Worm (Caenorhabditis elegans): ENCODE results near the gene C10C5.7.

Gene C10C5.7

DNA sequence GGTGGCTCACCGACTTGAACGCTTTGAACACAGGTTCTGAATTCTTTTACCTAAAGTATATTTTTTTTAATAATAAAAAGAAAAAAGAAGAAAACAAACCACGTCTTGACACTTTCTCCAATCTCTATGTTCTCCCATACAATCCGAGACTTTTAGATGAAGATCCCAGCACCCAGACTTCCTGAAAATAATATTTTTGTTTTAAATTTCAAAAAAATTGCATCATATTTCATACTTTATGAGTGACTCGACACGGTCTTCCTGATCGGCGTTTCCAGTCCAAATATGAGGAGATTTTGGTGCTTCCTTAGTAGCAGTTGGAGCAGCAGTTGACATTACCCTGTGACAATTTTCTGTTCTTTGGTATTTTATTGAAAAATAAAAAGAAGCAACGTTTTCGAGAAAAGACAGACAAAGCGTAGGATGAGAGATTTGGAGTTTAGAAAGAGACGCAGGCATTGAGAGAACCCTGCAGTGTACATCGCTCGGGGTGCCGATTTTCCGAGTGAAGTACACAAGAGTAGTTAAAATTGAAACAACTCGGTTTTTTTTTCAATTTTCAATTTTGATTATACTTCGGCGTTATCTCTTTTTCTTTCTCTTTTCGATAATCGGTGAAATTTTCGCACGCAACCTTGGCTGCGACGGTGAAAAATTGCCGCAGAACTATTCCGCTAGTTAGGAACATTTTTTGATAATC lies 49.2 kb upstream of the C10C5.7 start, which contains the start of the genes coa-4 and T20D3.14 (continued):
- TF ChIP-seq nhr-80 (tag; optimal IDR thresholded peaks at IDR 0.05) (peak; percentile 71), cebp-1 (GFP tag; IDR thresholded peaks at IDR 0.05) (no peak), cebp-1 (tag; optimal IDR thresholded peaks at IDR 0.05) (no peak), T26A5.8 (tag; optimal IDR thresholded peaks at IDR 0.05) (no peak), unc-62 (GFP tag; optimal IDR thresholded peaks at IDR 0.05) (no peak), rec-8 (tag; optimal IDR thresholded peaks at IDR 0.05) (no peak), efl-1 (GFP tag; optimal IDR thresholded peaks at IDR 0.05) (no peak), sea-2 (GFP tag; IDR thresholded peaks at IDR 0.05) (no peak), C06A6.2 (GFP tag; conservative IDR thresholded peaks at IDR 0.05) (no peak), xnd-1 (tag; optimal IDR thresholded peaks at IDR 0.05) (no peak), lag-1 (GFP tag; IDR thresholded peaks at IDR 0.05) (no peak), mxl-1 (tag; optimal IDR thresholded peaks at IDR 0.05) (no peak), zim-3 (tag; optimal IDR thresholded peaks at IDR 0.05) (no peak), ekl-4 (GFP tag; IDR thresholded peaks at IDR 0.05) (no peak)

DNA sequence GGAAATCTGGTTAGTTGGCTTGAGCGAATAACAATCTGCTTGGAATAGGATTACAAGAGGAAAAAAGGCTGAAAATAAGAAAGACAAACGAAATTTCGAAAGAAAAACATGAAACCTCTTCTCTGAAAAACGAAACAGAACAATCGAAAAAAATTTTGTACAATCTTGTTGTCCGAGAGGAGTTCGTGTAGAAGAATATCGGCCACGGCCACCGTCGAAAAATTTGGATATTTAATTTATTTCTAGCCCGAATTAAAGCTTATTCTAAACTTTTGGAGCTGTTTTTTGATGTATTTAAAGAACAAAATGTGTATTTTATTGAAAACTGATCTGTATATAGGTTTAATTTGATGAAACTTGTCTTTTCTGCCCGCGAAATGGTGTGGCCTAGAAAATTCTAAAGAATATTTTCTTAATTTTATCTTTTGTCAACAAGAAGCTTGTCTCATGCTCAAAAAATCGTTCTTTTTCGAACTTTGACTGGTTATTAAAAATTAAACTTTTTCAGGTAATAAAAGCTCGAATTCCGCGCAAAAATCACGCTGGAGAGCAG lies 48.3 kb upstream of the C10C5.7 start, which contains the start of gene T20D3.5:
Gene T20D3.5, plus strand, starts transcription at position 503 of the 553 bp plus-strand sequence.
- TF ChIP-seq sea-2 (GFP tag; IDR thresholded peaks at IDR 0.05) = no peak
- peak; percentile 45 for TF ChIP-seq him-1 (tag; optimal IDR thresholded peaks at IDR 0.05)

DNA sequence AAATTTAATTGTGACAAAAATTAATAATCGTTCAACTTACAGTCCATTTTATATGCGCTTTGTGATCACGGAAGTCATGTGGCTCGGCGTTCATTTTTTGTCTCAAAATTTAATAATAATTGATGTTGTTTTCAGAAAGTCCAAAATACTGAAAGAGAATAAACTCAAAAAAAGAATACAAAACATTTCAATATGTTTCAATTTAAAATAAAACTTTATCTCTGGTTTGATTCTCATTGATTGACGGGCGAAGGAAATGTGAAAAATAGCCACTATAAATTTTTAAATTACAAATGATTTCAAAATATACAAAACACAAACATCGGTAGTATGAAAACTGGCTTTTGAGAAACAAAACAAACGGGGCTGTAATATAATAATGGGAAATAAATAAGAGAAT lies 45.7 kb upstream of the C10C5.7 start, which contains the start of gene T20D3.6:
Gene T20D3.6, minus strand, starts transcription at position 101 of the 400 bp plus-strand sequence.
- no peak for TF ChIP-seq egl-18 (GFP tag; IDR thresholded peaks at IDR 0.05)
- TF ChIP-seq bed-1 (GFP tag; IDR thresholded peaks at IDR 0.05) = no peak
- no peak for TF ChIP-seq nfya-2 (GFP tag; IDR thresholded peaks at IDR 0.05)
- TF ChIP-seq F55B11.4 (tag; optimal IDR thresholded peaks at IDR 0.05; ENCODE audit: borderline replicate concordance, insufficient read depth) = no peak
- no peak for TF ChIP-seq ccch-3 (GFP tag; optimal IDR thresholded peaks at IDR 0.05)
- no peak for TF ChIP-seq ets-4 (GFP tag; optimal IDR thresholded peaks at IDR 0.05)
- TF ChIP-seq attf-5 (GFP tag; optimal IDR thresholded peaks at IDR 0.05) = no peak

DNA sequence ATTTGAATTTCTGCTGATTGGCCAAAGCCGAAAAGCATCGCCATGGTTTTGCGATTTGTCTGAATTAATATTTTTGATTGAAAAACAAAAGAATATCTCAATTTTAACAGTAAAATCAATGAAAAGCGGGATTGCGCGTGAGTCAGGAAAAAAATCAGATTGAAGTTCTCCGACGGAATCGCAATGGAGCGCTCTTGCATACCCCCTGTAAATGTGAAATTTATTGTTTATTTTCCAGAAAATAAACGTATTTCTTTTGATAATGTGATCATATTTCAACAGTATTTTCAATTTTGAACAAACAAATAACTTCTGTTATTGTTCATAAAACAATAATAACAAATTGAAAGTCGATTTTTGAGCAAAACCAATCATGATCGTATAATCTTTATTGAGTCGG lies 43.3 kb upstream of the C10C5.7 start, which contains the start of gene vps-26:
Gene vps-26, minus strand, starts transcription at position 200 of the 400 bp plus-strand sequence.
- no peak for TF ChIP-seq snpc-4 (GFP tag; optimal IDR thresholded peaks at IDR 0.05)
- peak in 1 of 4 experiments; percentile 6 for TF ChIP-seq snpc-4 (tag; optimal IDR thresholded peaks at IDR 0.05)
- no peak for TF ChIP-seq athp-1 (tag; optimal IDR thresholded peaks at IDR 0.05)
- TF ChIP-seq mes-4 (tag; optimal IDR thresholded peaks at IDR 0.05) = no peak
- TF ChIP-seq lsl-1 (GFP tag; optimal IDR thresholded peaks at IDR 0.05) = no peak
- TF ChIP-seq cebp-2 (GFP tag; IDR thresholded peaks at IDR 0.05) = no peak
- TF ChIP-seq dox-1 (GFP tag; IDR thresholded peaks at IDR 0.05) = no peak
- TF ChIP-seq unc-62 (GFP tag; optimal IDR thresholded peaks at IDR 0.05) = no peak
- TF ChIP-seq him-1 (tag; optimal IDR thresholded peaks at IDR 0.05) = peak; percentile 22
- no peak for TF ChIP-seq cebp-1 (GFP tag; IDR thresholded peaks at IDR 0.05)
- peak; percentile 23 for TF ChIP-seq cebp-1 (tag; optimal IDR thresholded peaks at IDR 0.05)
- TF ChIP-seq aptf-3 (GFP tag; IDR thresholded peaks at IDR 0.05) = no peak
- TF ChIP-seq chd-7 (tag; optimal IDR thresholded peaks at IDR 0.05) = no peak
- no peak for TF ChIP-seq aptf-2 (GFP tag; conservative IDR thresholded peaks at IDR 0.05)
- no peak for TF ChIP-seq snpc-1.3 (tag; optimal IDR thresholded peaks at IDR 0.05; ENCODE audit: insufficient read depth)
- TF ChIP-seq attf-6 (GFP tag; IDR thresholded peaks at IDR 0.05) = no peak
- no peak for TF ChIP-seq Y53F4B.3 (GFP tag; IDR thresholded peaks at IDR 0.05)
- no peak for TF ChIP-seq ZK185.1 (tag; optimal IDR thresholded peaks at IDR 0.05; ENCODE audit: poor library complexity, severe bottlenecking)
- peak; percentile 22 for TF ChIP-seq efl-1 (GFP tag; optimal IDR thresholded peaks at IDR 0.05)
- no peak for TF ChIP-seq lin-26 (GFP tag; IDR thresholded peaks at IDR 0.05)
- TF ChIP-seq mcd-1 (GFP tag; IDR thresholded peaks at IDR 0.05) = peak; percentile 84
- TF ChIP-seq ceh-100 (GFP tag; IDR thresholded peaks at IDR 0.05) = no peak
- TF ChIP-seq F57C9.4 (tag; optimal IDR thresholded peaks at IDR 0.05) = no peak
- no peak for TF ChIP-seq ama-1 (optimal IDR thresholded peaks at IDR 0.05)
- TF ChIP-seq ama-1 (GFP tag; optimal IDR thresholded peaks at IDR 0.05) = no peak
